Worm (Caenorhabditis elegans): Measurements from ENCODE around the gene wdr-5.2.

wdr-5.2 gene

DNA sequence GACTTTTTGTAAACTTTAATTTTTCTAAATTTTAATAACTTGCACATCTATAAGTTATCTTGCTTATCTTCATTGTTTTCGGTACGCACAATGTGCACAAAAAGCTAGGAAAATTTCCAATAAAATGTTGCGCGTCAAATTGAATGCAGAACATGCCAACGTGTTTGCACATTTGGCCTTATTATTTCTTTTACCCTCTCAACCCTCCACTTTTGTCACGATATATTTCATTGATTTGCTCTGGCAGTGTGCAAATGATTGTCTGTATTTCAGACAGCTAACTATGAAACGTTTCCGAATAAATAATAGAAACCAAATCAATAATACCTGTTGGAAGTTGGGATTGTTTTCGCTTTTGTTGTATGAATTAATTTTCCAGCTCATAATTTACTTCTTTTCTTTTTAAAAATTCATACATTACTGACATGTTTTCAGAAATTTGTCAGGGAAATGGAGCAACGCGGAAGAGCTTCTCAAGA, at the start of gene wdr-5.2:
TSS of gene wdr-5.2 (plus strand) at position 429 of the 479 bp plus-strand sequence.
- TF ChIP-seq pes-1 (GFP tag; IDR thresholded peaks at IDR 0.05) (no peak), ets-7 (tag; optimal IDR thresholded peaks at IDR 0.05) (no peak), F13C5.2 (tag; optimal IDR thresholded peaks at IDR 0.05) (no peak), tbx-11 (GFP tag; IDR thresholded peaks at IDR 0.05) (no peak), tra-4 (tag; optimal IDR thresholded peaks at IDR 0.05) (no peak), B0310.2 (tag; optimal IDR thresholded peaks at IDR 0.05) (no peak), ceh-36 (tag; optimal IDR thresholded peaks at IDR 0.05) (no peak), hnd-1 (tag; optimal IDR thresholded peaks at IDR 0.05) (no peak), aly-1 (tag; optimal IDR thresholded peaks at IDR 0.05) (no peak), hmbx-1 (tag; optimal IDR thresholded peaks at IDR 0.05) (no peak), tbx-37 (GFP tag; conservative IDR thresholded peaks at IDR 0.05) (no peak), ama-1 (optimal IDR thresholded peaks at IDR 0.05) (no peak), scrt-1 (GFP tag; IDR thresholded peaks at IDR 0.05) (no peak), flt-1 (GFP tag; IDR thresholded peaks at IDR 0.05) (no peak), sea-1 (GFP tag; conservative IDR thresholded peaks at IDR 0.05) (no peak)

DNA sequence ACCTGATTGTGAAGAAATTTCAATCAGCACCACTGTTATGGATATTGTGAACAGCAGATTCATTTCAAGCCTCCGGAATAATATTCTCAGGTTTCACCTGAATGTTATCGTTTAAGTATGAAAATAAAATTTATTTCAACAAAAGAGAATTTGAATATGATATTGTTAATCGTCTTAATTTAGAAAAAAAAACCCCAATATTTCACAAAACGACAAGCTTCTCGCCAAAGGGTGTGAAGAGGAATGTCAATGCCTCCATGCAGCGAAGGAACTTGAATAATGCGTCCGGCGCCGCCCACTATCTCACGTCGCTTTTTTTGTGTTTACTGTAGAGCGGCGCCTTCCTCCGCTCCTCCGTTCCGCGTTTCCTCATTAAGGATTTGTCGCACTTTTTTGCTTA, 46.8 kb upstream of the wdr-5.2 start, which contains the start of gene C11H1.5:
TSS of gene C11H1.5 (minus strand) at position 101 of the 400 bp plus-strand sequence.
- TF ChIP-seq tra-4 (tag; optimal IDR thresholded peaks at IDR 0.05), result no peak
- TF ChIP-seq hnd-1 (tag; optimal IDR thresholded peaks at IDR 0.05), result no peak
- no peak for TF ChIP-seq ceh-36 (tag; optimal IDR thresholded peaks at IDR 0.05)

DNA sequence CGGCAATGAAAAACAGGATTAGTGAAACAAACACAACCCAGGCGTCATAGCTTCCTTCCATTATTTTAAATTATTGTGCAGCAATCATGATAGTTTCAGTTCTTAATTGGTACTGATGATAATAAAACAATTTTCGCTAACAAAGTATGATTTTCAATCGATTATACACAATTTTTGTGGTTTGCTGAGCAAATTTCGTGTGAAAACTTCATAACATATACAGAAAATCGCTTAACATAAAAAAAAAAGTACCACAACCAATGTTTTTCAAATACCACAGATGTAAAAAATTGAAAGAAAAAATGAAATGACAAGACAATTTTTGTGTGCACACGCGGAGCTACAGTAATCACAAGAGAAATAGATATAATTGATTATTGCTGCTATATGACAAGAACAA, 42.3 kb upstream of the wdr-5.2 start, which contains the start of gene gphr-2:
TSS of gene gphr-2 (minus strand) at position 101 of the 400 bp plus-strand sequence.
- TF ChIP-seq B0310.2 (tag; optimal IDR thresholded peaks at IDR 0.05) (no peak), hnd-1 (tag; optimal IDR thresholded peaks at IDR 0.05) (no peak), tbx-11 (GFP tag; IDR thresholded peaks at IDR 0.05) (no peak), scrt-1 (GFP tag; IDR thresholded peaks at IDR 0.05) (no peak), ets-7 (tag; optimal IDR thresholded peaks at IDR 0.05) (no peak), F13C5.2 (tag; optimal IDR thresholded peaks at IDR 0.05) (no peak), sea-1 (GFP tag; conservative IDR thresholded peaks at IDR 0.05) (no peak), hmbx-1 (tag; optimal IDR thresholded peaks at IDR 0.05) (no peak), tra-4 (tag; optimal IDR thresholded peaks at IDR 0.05) (no peak), ceh-36 (tag; optimal IDR thresholded peaks at IDR 0.05) (no peak), tbx-37 (GFP tag; conservative IDR thresholded peaks at IDR 0.05) (no peak), aly-1 (tag; optimal IDR thresholded peaks at IDR 0.05) (no peak), pes-1 (GFP tag; IDR thresholded peaks at IDR 0.05) (no peak), ceh-13 (GFP tag; optimal IDR thresholded peaks at IDR 0.05) (no peak), flt-1 (GFP tag; IDR thresholded peaks at IDR 0.05) (no peak)

DNA sequence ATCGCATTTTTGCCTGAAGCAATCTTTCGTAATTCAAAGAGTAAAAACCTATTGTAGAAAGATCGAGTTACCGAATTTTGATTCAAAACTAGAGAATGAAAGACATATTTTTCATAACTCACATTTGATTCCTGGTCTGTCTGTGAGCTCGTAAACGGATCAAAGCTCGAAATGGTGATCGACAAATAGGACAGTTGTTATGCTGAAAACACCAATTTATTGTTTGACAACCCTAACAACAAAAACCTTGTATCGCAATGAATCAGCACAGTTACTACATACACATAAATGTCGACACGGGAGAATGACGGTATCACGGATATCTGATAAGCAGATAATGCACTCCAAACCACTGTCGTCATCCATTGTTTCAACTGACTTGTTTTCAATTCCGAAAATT, 40.3 kb upstream of the wdr-5.2 start:
- TF ChIP-seq ets-7 (tag; optimal IDR thresholded peaks at IDR 0.05) (no peak), flt-1 (GFP tag; IDR thresholded peaks at IDR 0.05) (no peak), aly-1 (tag; optimal IDR thresholded peaks at IDR 0.05) (no peak)

DNA sequence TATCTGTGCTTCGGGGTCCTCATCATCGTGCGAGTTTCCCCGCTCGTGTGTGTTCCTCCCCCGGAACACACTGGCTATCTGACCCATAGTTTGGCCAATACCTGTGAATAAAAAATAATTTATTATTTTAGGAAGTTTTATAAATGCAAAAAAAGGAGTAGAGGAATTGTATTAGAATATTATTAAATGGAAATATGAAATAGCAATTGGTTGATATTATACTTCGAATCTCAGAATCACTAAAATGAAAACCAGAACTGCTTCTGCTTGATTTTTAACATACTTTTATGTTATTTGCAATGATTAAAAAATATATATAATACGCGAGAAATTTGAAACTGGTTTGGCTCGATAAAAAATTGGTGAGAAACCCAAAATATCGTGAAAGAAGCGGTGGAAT, 38.3 kb upstream of the wdr-5.2 start, which contains the start of gene mgrn-1:
TSS of gene mgrn-1 (minus strand) at position 101 of the 400 bp plus-strand sequence.
- TF ChIP-seq ets-7 (tag; optimal IDR thresholded peaks at IDR 0.05) (no peak), pes-1 (GFP tag; IDR thresholded peaks at IDR 0.05) (no peak), tbx-37 (GFP tag; conservative IDR thresholded peaks at IDR 0.05) (no peak), B0310.2 (tag; optimal IDR thresholded peaks at IDR 0.05) (no peak), F13C5.2 (tag; optimal IDR thresholded peaks at IDR 0.05) (no peak), ama-1 (optimal IDR thresholded peaks at IDR 0.05) (no peak)

DNA sequence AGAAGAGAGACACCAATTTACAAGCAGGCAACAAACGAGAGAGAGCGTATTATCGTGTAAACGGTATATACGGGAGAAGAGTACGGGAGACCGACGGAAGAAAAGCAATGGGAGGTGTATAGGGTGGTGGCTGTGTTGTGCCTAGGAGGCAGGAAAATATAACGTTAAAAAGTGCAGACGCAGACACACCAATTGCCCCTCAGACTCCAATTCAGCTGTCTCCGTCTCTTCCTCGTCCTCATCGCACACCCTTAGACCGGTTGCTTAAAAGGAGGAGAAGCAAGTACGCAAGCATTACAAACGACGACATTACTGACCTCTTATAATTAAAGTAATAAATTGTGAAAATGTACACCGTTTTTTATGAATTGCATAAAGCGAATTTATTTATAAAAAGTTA, 37.5 kb upstream of the wdr-5.2 start:
- peak; percentile 54 for TF ChIP-seq B0310.2 (tag; optimal IDR thresholded peaks at IDR 0.05)
- peak; percentile 88 for TF ChIP-seq hmg-4 (GFP tag; optimal IDR thresholded peaks at IDR 0.05)
- no peak for TF ChIP-seq pes-1 (GFP tag; IDR thresholded peaks at IDR 0.05)
- 0 out of 2 replicates have a peak, but pooled peaks have one; percentile 18 for TF ChIP-seq tbx-37 (GFP tag; conservative IDR thresholded peaks at IDR 0.05)
- no peak for TF ChIP-seq sea-1 (GFP tag; conservative IDR thresholded peaks at IDR 0.05)
- peak; percentile 76 for TF ChIP-seq F13C5.2 (tag; optimal IDR thresholded peaks at IDR 0.05)
- peak; percentile 4 for TF ChIP-seq ceh-13 (GFP tag; optimal IDR thresholded peaks at IDR 0.05)
- 0 out of 2 replicates have a peak, but pooled peaks have one; percentile 28 for TF ChIP-seq scrt-1 (GFP tag; IDR thresholded peaks at IDR 0.05)
- peak; percentile 59; the same call in 1 of the 2 replicates for TF ChIP-seq flt-1 (GFP tag; IDR thresholded peaks at IDR 0.05)
- no peak for TF ChIP-seq hmbx-1 (tag; optimal IDR thresholded peaks at IDR 0.05)
- no peak for TF ChIP-seq ceh-36 (tag; optimal IDR thresholded peaks at IDR 0.05)
- no peak for TF ChIP-seq hnd-1 (tag; optimal IDR thresholded peaks at IDR 0.05)
- no peak for TF ChIP-seq tra-4 (tag; optimal IDR thresholded peaks at IDR 0.05)

DNA sequence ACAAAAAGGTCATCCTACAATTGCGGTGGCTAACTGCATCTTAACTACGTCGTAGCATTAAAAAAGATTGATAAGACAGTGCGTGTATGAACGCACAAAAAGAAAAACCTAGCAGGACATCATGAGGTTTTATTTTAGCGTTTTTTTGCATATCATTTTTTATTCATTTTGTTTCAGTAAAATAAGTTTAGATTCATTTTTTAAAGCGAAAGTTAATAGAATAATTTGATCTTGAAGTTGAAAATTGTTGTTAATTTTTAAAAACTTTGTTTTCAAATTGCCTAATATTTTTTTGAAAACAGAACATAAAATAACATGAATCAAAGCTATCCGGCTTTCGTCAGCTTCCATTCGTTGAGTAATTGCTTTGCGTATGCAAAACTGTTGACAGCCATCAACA, 36.3 kb upstream of the wdr-5.2 start, which contains the start of gene prx-1:
TSS of gene prx-1 (plus strand) at position 301 of the 400 bp plus-strand sequence.
- TF ChIP-seq ceh-13 (GFP tag; optimal IDR thresholded peaks at IDR 0.05) (no peak), tra-4 (tag; optimal IDR thresholded peaks at IDR 0.05) (no peak), F13C5.2 (tag; optimal IDR thresholded peaks at IDR 0.05) (no peak), B0310.2 (tag; optimal IDR thresholded peaks at IDR 0.05) (no peak), ceh-36 (tag; optimal IDR thresholded peaks at IDR 0.05) (no peak), pes-1 (GFP tag; IDR thresholded peaks at IDR 0.05) (no peak), flt-1 (GFP tag; IDR thresholded peaks at IDR 0.05) (no peak), tbx-37 (GFP tag; conservative IDR thresholded peaks at IDR 0.05) (no peak), scrt-1 (GFP tag; IDR thresholded peaks at IDR 0.05) (no peak), hmbx-1 (tag; optimal IDR thresholded peaks at IDR 0.05) (no peak), aly-1 (tag; optimal IDR thresholded peaks at IDR 0.05) (no peak), hmg-4 (GFP tag; optimal IDR thresholded peaks at IDR 0.05) (no peak), tbx-11 (GFP tag; IDR thresholded peaks at IDR 0.05) (no peak), hnd-1 (tag; optimal IDR thresholded peaks at IDR 0.05) (no peak), sea-1 (GFP tag; conservative IDR thresholded peaks at IDR 0.05) (no peak)

DNA sequence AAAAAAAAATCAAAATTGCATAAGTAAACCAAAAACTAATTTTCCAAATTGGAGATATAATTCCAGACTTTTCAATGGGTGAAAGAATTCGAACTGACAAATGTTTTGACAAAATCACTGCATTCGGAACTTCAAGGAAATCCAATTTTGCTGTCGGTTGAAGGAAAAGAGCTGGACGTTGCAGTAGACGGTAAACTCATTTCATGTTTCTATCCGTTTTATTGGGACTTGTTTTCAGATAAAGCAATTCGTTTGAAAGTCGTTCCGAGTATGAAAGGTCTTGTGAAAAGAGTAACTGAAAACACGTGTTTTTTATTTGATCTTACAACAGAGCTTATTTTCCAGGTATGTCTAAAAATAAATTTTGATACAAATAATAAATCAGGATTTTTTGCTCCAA, 33.8 kb upstream of the wdr-5.2 start:
- no peak for TF ChIP-seq tbx-37 (GFP tag; conservative IDR thresholded peaks at IDR 0.05)
- TF ChIP-seq hnd-1 (tag; optimal IDR thresholded peaks at IDR 0.05), result no peak
- no peak for TF ChIP-seq B0310.2 (tag; optimal IDR thresholded peaks at IDR 0.05)
- no peak for TF ChIP-seq tbx-11 (GFP tag; IDR thresholded peaks at IDR 0.05)
- no peak for TF ChIP-seq ama-1 (optimal IDR thresholded peaks at IDR 0.05)

Measured in whole organism, early embryonic.